Worm (Caenorhabditis elegans) whole organism, L4 larva: ENCODE measurements around the gene msp-31.

Experiments
- F26F4.8 ChIP-seq: fragments of 200-800 bp; sonication (Bioruptor generic); conservative IDR thresholded peaks from 2 replicates; pipeline ENCODE4 v1.3.6; 2022; ENCODE audit warnings: missing genetic modification characterization, missing compliant biosample characterization
- Y48G9A.11 ChIP-seq: fragments of 200-800 bp; sonication (Bioruptor generic); IDR thresholded peaks from 2 replicates; pipeline ENCODE4 v1.3.6; 2022; ENCODE audit warnings: missing genetic modification reagents, missing genetic modification characterization, missing compliant biosample characterization
- ZK337.2 ChIP-seq: fragments of 200-800 bp; sonication (Bioruptor generic); IDR thresholded peaks from 2 replicates; pipeline ENCODE4 v1.3.6; 2022; ENCODE audit warnings: missing genetic modification reagents, missing genetic modification characterization, missing compliant biosample characterization
- ZK546.5 ChIP-seq, 2 experiments: sonication (generic microtip); optimal IDR thresholded peaks; 2 replicates each; lab custom pipeline; 2017; ENCODE audit warnings: missing biosample characterization in 2 of 2, missing genetic modification characterization in 2 of 2
- ama-1 ChIP-seq: fragments of 150-350 bp; optimal IDR thresholded peaks from 2 replicates; lab custom pipeline; 2014; ENCODE audit warnings: inconsistent platforms, mixed read lengths
- ceh-62 ChIP-seq: sonication (generic microtip); optimal IDR thresholded peaks from 2 replicates; lab custom pipeline; 2017; ENCODE audit warnings: missing biosample characterization, missing genetic modification characterization
- ceh-82 ChIP-seq: sonication (generic microtip); optimal IDR thresholded peaks from 2 replicates; lab custom pipeline; 2017; ENCODE audit warnings: missing biosample characterization, missing genetic modification characterization
- cey-2 ChIP-seq: sonication (generic microtip); optimal IDR thresholded peaks from 3 replicates; lab custom pipeline; 2017; ENCODE audit warnings: missing genetic modification characterization, mild to moderate bottlenecking, missing compliant biosample characterization, antibody characterized with exemption, borderline replicate concordance; ENCODE audit not compliant: insufficient read depth
- daf-12 ChIP-seq: fragments of 150-350 bp; optimal IDR thresholded peaks from 2 replicates; lab custom pipeline; 2014; ENCODE audit warnings: missing biosample characterization, missing genetic modification reagents, missing genetic modification characterization
- daf-16 ChIP-seq, 3 experiments: sonication (generic microtip); optimal IDR thresholded peaks; 2 replicates each; lab custom pipeline; 2016 to 2017; ENCODE audit warnings: missing genetic modification characterization in 3 of 3, missing genetic modification reagents in 3 of 3, mild to moderate bottlenecking in 2 of 3, missing compliant biosample characterization in 2 of 3, missing biosample characterization in 1 of 3, moderate library complexity in 1 of 3
- daf-8 ChIP-seq: fragments of 200-800 bp; sonication (Bioruptor generic); IDR thresholded peaks from 2 replicates; pipeline ENCODE4 v1.3.6; 2022; ENCODE audit warnings: missing genetic modification characterization, missing compliant biosample characterization
- dmd-6 ChIP-seq: fragments of 200-800 bp; sonication (Bioruptor generic); IDR thresholded peaks from 2 replicates; pipeline ENCODE4 v1.3.6; 2022; ENCODE audit warnings: missing genetic modification reagents, missing genetic modification characterization, missing compliant biosample characterization
- dmd-8 ChIP-seq: fragments of 200-800 bp; sonication (Bioruptor generic); IDR thresholded peaks from 2 replicates; pipeline ENCODE4 v1.3.6; 2022; ENCODE audit warnings: missing genetic modification characterization, missing compliant biosample characterization
- dmd-9 ChIP-seq: fragments of 200-800 bp; sonication (Bioruptor generic); IDR thresholded peaks from 2 replicates; pipeline ENCODE4 v1.3.6; 2022; ENCODE audit warnings: missing genetic modification reagents, missing genetic modification characterization, missing compliant biosample characterization
- dpl-1 ChIP-seq: fragments of 150-350 bp; optimal IDR thresholded peaks from 2 replicates; lab custom pipeline; 2014; ENCODE audit warnings: missing biosample characterization, missing genetic modification reagents, missing genetic modification characterization
- duxl-1 ChIP-seq: sonication (generic microtip); optimal IDR thresholded peaks from 2 replicates; lab custom pipeline; 2016; ENCODE audit warnings: mild to moderate bottlenecking, missing genetic modification characterization, moderate library complexity, missing compliant biosample characterization; ENCODE audit not compliant: poor library complexity
- dve-1 ChIP-seq: sonication (generic microtip); optimal IDR thresholded peaks from 2 replicates; lab custom pipeline; 2017; ENCODE audit warnings: antibody characterized with exemption, mild to moderate bottlenecking, missing genetic modification characterization, missing compliant biosample characterization; ENCODE audit not compliant: insufficient read depth
- gei-8 ChIP-seq: fragments of 200-800 bp; sonication (Bioruptor generic); optimal IDR thresholded peaks from 2 replicates; lab custom pipeline; 2018; ENCODE audit warnings: mild to moderate bottlenecking, missing genetic modification characterization, missing compliant biosample characterization
- hlh-30 ChIP-seq: sonication (generic microtip); optimal IDR thresholded peaks from 2 replicates; lab custom pipeline; 2017; ENCODE audit warnings: antibody characterized with exemption, mild to moderate bottlenecking, missing genetic modification characterization, missing compliant biosample characterization; ENCODE audit not compliant: insufficient read depth
- hmg-1.1 ChIP-seq: fragments of 200-800 bp; sonication (Bioruptor generic); IDR thresholded peaks from 2 replicates; pipeline ENCODE4 v1.3.6; 2022; ENCODE audit warnings: missing genetic modification reagents, missing genetic modification characterization, missing compliant biosample characterization
- lin-1 ChIP-seq: fragments of 200-800 bp; sonication (Bioruptor generic); IDR thresholded peaks from 2 replicates; pipeline ENCODE4 v1.3.6; 2022; ENCODE audit warnings: missing genetic modification reagents, missing genetic modification characterization, missing compliant biosample characterization
- lin-15B ChIP-seq: fragments of 150-350 bp; sonication (generic microtip); optimal IDR thresholded peaks from 3 replicates; lab custom pipeline; 2014; ENCODE audit warnings: missing biosample characterization, missing genetic modification characterization
- lin-29 ChIP-seq: fragments of 200-800 bp; sonication (Bioruptor generic); IDR thresholded peaks from 2 replicates; pipeline ENCODE4 v1.3.6; 2022; ENCODE audit warnings: missing genetic modification reagents, missing genetic modification characterization, missing compliant biosample characterization
- lsy-2 ChIP-seq, 2 experiments: fragments of 150-350 bp in 1 of 2; sonication (generic microtip) in 1 of 2; optimal IDR thresholded peaks; 2 replicates each; lab custom pipeline; 2014 to 2017; ENCODE audit warnings: missing biosample characterization in 2 of 2, missing genetic modification characterization in 2 of 2
- mdl-1 ChIP-seq, 2 experiments: fragments of 150-350 bp in 1 of 2; sonication (generic microtip) in 1 of 2; optimal IDR thresholded peaks; 2 replicates each; lab custom pipeline; 2014 to 2017; ENCODE audit warnings: missing biosample characterization in 2 of 2, missing genetic modification characterization in 2 of 2
- mxl-2 ChIP-seq: fragments of 200-800 bp; sonication (Bioruptor generic); conservative IDR thresholded peaks from 2 replicates; pipeline ENCODE4 v1.3.6; 2022; ENCODE audit warnings: missing genetic modification reagents, missing genetic modification characterization, missing compliant biosample characterization
- nhr-102 ChIP-seq: sonication (generic microtip); optimal IDR thresholded peaks from 2 replicates; lab custom pipeline; 2016; ENCODE audit warnings: mild to moderate bottlenecking, missing genetic modification characterization, moderate library complexity, missing compliant biosample characterization
- nhr-11 ChIP-seq: fragments of 150-350 bp; optimal IDR thresholded peaks from 2 replicates; lab custom pipeline; 2014; ENCODE audit warnings: missing biosample characterization, missing genetic modification characterization
- nhr-237 ChIP-seq: sonication (generic microtip); optimal IDR thresholded peaks from 2 replicates; lab custom pipeline; 2017; ENCODE audit warnings: missing biosample characterization, missing genetic modification characterization
- nhr-25 ChIP-seq: sonication (generic microtip); optimal IDR thresholded peaks from 2 replicates; lab custom pipeline; 2017; ENCODE audit warnings: missing genetic modification characterization, mild to moderate bottlenecking, missing compliant biosample characterization, antibody characterized with exemption, moderate library complexity, borderline replicate concordance; ENCODE audit not compliant: insufficient read depth
- nhr-41 ChIP-seq: fragments of 200-800 bp; sonication (Bioruptor generic); IDR thresholded peaks from 2 replicates; pipeline ENCODE4 v1.3.6; 2022; ENCODE audit warnings: missing genetic modification reagents, missing genetic modification characterization, missing compliant biosample characterization
- nhr-42 ChIP-seq: fragments of 200-800 bp; sonication (Bioruptor generic); IDR thresholded peaks from 2 replicates; pipeline ENCODE4 v1.3.6; 2022; ENCODE audit warnings: missing genetic modification characterization, missing compliant biosample characterization
- nhr-76 ChIP-seq: fragments of 150-350 bp; optimal IDR thresholded peaks from 2 replicates; lab custom pipeline; 2014; ENCODE audit warnings: missing biosample characterization, missing genetic modification characterization
- pha-4 ChIP-seq, 2 experiments: fragments of 150-350 bp in 1 of 2; fragments of 200-800 bp in 1 of 2; sonication (Bioruptor generic) in 1 of 2; IDR thresholded peaks in 1 of 2; optimal IDR thresholded peaks in 1 of 2; 2 replicates each; pipeline versions ENCODE4 v1.3.6 to Lab custom; 2014 to 2022; ENCODE audit warnings: missing genetic modification characterization in 2 of 2, missing genetic modification reagents in 2 of 2, missing biosample characterization in 1 of 2, missing compliant biosample characterization in 1 of 2
- pqm-1 ChIP-seq: sonication (generic microtip); optimal IDR thresholded peaks from 2 replicates; lab custom pipeline; 2017; ENCODE audit warnings: missing biosample characterization, missing genetic modification characterization
- set-16 ChIP-seq: fragments of 200-800 bp; sonication (Bioruptor generic); IDR thresholded peaks from 2 replicates; pipeline ENCODE4 v1.3.6; 2022; ENCODE audit warnings: missing genetic modification reagents, missing genetic modification characterization, missing compliant biosample characterization
- skn-1 ChIP-seq: fragments of 150-350 bp; optimal IDR thresholded peaks from 2 replicates; lab custom pipeline; 2014; ENCODE audit warnings: missing biosample characterization, missing genetic modification characterization
- snpc-1.2 ChIP-seq: fragments of 200-800 bp; sonication (Bioruptor generic); IDR thresholded peaks from 2 replicates; pipeline ENCODE4 v1.3.6; 2022; ENCODE audit warnings: missing genetic modification reagents, missing genetic modification characterization, missing compliant biosample characterization
- spr-3 ChIP-seq: fragments of 200-800 bp; sonication (Bioruptor generic); optimal IDR thresholded peaks from 2 replicates; lab custom pipeline; 2018; ENCODE audit warnings: mild to moderate bottlenecking, missing genetic modification characterization, missing compliant biosample characterization
- tag-97 ChIP-seq: fragments of 200-800 bp; sonication (Bioruptor generic); IDR thresholded peaks from 2 replicates; pipeline ENCODE4 v1.3.6; 2022; ENCODE audit warnings: missing genetic modification characterization, missing compliant biosample characterization
- tra-1 ChIP-seq: fragments of 200-800 bp; sonication (Bioruptor generic); IDR thresholded peaks from 2 replicates; pipeline ENCODE4 v1.3.6; 2022; ENCODE audit warnings: missing genetic modification reagents, missing genetic modification characterization, missing compliant biosample characterization
- unc-62 ChIP-seq, 3 experiments: fragments of 150-350 bp in 1 of 3; sonication (generic microtip); optimal IDR thresholded peaks in 2 of 3; peaks in 1 of 3; 1 replicate in 1 of 3; 2 replicates in 2 of 3; lab custom pipeline; 2014 to 2017; ENCODE audit warnings: missing biosample characterization in 3 of 3, missing genetic modification characterization in 3 of 3, missing genetic modification reagents in 3 of 3, missing genotype in 1 of 3
- zag-1 ChIP-seq: fragments of 150-350 bp; optimal IDR thresholded peaks from 2 replicates; lab custom pipeline; 2014; ENCODE audit warnings: missing biosample characterization, missing genetic modification characterization
- zfp-2 ChIP-seq: sonication (generic microtip); optimal IDR thresholded peaks from 2 replicates; lab custom pipeline; 2016; ENCODE audit warnings: mild to moderate bottlenecking, missing genetic modification characterization, missing compliant biosample characterization
- zip-11 ChIP-seq: fragments of 200-800 bp; sonication (Bioruptor generic); IDR thresholded peaks from 2 replicates; pipeline ENCODE4 v1.3.6; 2022; ENCODE audit warnings: missing genetic modification characterization, missing compliant biosample characterization
- ztf-11 ChIP-seq: fragments of 150-350 bp; optimal IDR thresholded peaks from 2 replicates; lab custom pipeline; 2014; ENCODE audit warnings: missing biosample characterization, missing genetic modification characterization

Gene msp-31

DNA sequence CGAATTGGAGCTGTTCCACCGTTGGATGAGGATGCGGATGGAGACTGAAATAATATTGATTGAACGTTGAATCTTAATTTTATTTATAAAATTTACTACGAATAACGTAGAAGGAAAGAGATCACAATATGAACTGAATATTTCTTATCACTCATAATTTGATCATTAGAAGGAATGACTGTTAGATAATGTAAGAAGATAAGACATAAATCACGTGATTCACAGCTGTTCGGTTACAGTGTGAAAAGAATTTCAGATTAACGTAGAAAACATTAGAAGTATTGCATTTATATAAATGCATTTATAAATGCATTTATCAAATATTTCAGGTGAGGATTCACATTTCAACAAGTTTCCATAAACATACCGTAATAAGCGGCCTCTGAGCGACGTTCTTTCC lies 26.5 kb upstream of the msp-31 start (continued):
- TF ChIP-seq pqm-1: peak; percentile 73
- no peak for TF ChIP-seq nhr-76 (tag; lab: Kevin White, UChicago)
- TF ChIP-seq dpl-1 (GFP tag; lab: Kevin White, UChicago): no peak
- no peak for TF ChIP-seq daf-12 (tag; lab: Kevin White, UChicago)

DNA sequence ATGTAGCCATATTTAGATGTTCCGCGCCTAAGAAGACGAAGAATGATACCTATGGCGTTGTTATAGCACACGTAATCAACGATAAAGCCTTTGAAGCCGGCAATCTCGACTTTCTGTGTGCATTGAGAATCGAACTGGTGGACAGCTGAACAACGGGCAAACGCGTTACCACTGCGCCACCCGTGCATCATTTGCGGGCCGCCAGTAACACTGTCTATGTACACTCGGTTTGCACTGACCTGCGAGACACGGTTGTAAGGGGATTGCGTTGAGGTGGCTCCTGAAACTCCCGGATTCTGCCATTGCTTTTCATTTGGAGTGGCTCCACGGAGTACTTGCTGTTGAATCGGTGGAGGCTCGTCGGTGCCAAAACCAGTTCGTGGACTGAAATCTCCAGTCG lies 26.0 kb upstream of the msp-31 start:
- peak; percentile 4 to 31 for TF ChIP-seq daf-16 (GFP tag; optimal IDR thresholded peaks at IDR 0.05; lab: Kevin White, UChicago)
- peak; percentile 37 for TF ChIP-seq daf-16 (tag; optimal IDR thresholded peaks at IDR 0.05; lab: Kevin White, UChicago)
- TF ChIP-seq nhr-25 (tag; lab: Kevin White, UChicago): peak; percentile 57
- no peak for TF ChIP-seq ZK546.5 (tag; optimal IDR thresholded peaks at IDR 0.05; lab: Kevin White, UChicago)
- peak; percentile 72; the same call in 1 of the 2 replicates for TF ChIP-seq dmd-9
- TF ChIP-seq lin-15B (tag; lab: Kevin White, UChicago): no peak
- TF ChIP-seq ceh-82: no peak
- peak; percentile 0 for TF ChIP-seq nhr-102 (tag; lab: Kevin White, UChicago)
- TF ChIP-seq tag-97 (GFP tag; lab: Robert Waterston, UW): no peak
- TF ChIP-seq zag-1 (tag; lab: Kevin White, UChicago): no peak
- peak; percentile 65 for TF ChIP-seq hmg-1.1 (GFP tag; lab: Robert Waterston, UW)
- no peak for TF ChIP-seq ztf-11 (tag; lab: Kevin White, UChicago)
- no peak for TF ChIP-seq pqm-1
- TF ChIP-seq skn-1 (tag; lab: Kevin White, UChicago): no peak
- TF ChIP-seq lsy-2 (tag; optimal IDR thresholded peaks at IDR 0.05; lab: Kevin White, UChicago): peak in 1 of 2 experiments; percentile 16
- TF ChIP-seq lin-1 (GFP tag; lab: Robert Waterston, UW): peak; percentile 22; the same call in 1 of the 2 replicates
- peak; percentile 6 for TF ChIP-seq nhr-11 (tag; lab: Kevin White, UChicago)
- TF ChIP-seq cey-2: no peak
- no peak for TF ChIP-seq zip-11
- no peak for TF ChIP-seq ceh-62 (tag; lab: Kevin White, UChicago)
- peak; percentile 90 for TF ChIP-seq ama-1 (lab: Kevin White, UChicago)
- peak; percentile 65 for TF ChIP-seq set-16 (GFP tag; lab: Robert Waterston, UW)
- TF ChIP-seq spr-3 (GFP tag; lab: Kevin White, UChicago): peak; percentile 36
- peak; percentile 56 for TF ChIP-seq gei-8
- peak; percentile 84 for TF ChIP-seq dmd-8
- peak; percentile 81 for TF ChIP-seq pha-4 (GFP tag; IDR thresholded peaks at IDR 0.05; lab: Robert Waterston, UW)
- TF ChIP-seq pha-4 (tag; optimal IDR thresholded peaks at IDR 0.05; lab: Kevin White, UChicago): no peak
- peak; percentile 75 for TF ChIP-seq nhr-42 (GFP tag; lab: Robert Waterston, UW)
- peak; percentile 68; the same call in 1 of the 2 replicates for TF ChIP-seq tra-1 (GFP tag; lab: Robert Waterston, UW)
- TF ChIP-seq dmd-6 (GFP tag; lab: Robert Waterston, UW): peak; percentile 47
- no peak for TF ChIP-seq snpc-1.2 (GFP tag; lab: Robert Waterston, UW)
- no peak for TF ChIP-seq zfp-2 (tag; lab: Kevin White, UChicago)
- no peak for TF ChIP-seq ZK337.2 (GFP tag; lab: Robert Waterston, UW)
- no peak; the same call in 1 of the 2 replicates for TF ChIP-seq F26F4.8 (GFP tag; lab: Robert Waterston, UW)
- no peak for TF ChIP-seq nhr-237 (tag; lab: Kevin White, UChicago)
- peak; percentile 80 for TF ChIP-seq duxl-1 (tag; lab: Kevin White, UChicago)
- TF ChIP-seq hlh-30 (tag; lab: Kevin White, UChicago): peak; percentile 37
- TF ChIP-seq lin-29 (GFP tag; lab: Robert Waterston, UW): no peak
- no peak for TF ChIP-seq daf-12 (tag; lab: Kevin White, UChicago)
- peak; percentile 23 for TF ChIP-seq dve-1 (tag; lab: Kevin White, UChicago)
- TF ChIP-seq daf-8 (GFP tag; lab: Robert Waterston, UW): 0 out of 2 replicates have a peak, but pooled peaks have one; percentile 74
- TF ChIP-seq unc-62 (GFP tag; optimal IDR thresholded peaks at IDR 0.05 in 1 of 2; lab: Kevin White, UChicago): no peak
- TF ChIP-seq unc-62 (tag; optimal IDR thresholded peaks at IDR 0.05; lab: Kevin White, UChicago): no peak
- no peak; the same call in 1 of the 2 replicates for TF ChIP-seq mxl-2 (GFP tag; lab: Robert Waterston, UW)
- TF ChIP-seq mdl-1 (tag; optimal IDR thresholded peaks at IDR 0.05; lab: Kevin White, UChicago): no peak
- no peak for TF ChIP-seq nhr-76 (tag; lab: Kevin White, UChicago)
- TF ChIP-seq Y48G9A.11 (GFP tag; lab: Robert Waterston, UW): peak; percentile 79
- 0 out of 2 replicates have a peak, but pooled peaks have one; percentile 30 for TF ChIP-seq nhr-41
